Fruit fly (Drosophila melanogaster): ENCODE data around the gene CG6073.
A peak's percentile ranks its signal among the peaks of the same experiment; 100 is the strongest.

The CG6073 gene

DNA sequence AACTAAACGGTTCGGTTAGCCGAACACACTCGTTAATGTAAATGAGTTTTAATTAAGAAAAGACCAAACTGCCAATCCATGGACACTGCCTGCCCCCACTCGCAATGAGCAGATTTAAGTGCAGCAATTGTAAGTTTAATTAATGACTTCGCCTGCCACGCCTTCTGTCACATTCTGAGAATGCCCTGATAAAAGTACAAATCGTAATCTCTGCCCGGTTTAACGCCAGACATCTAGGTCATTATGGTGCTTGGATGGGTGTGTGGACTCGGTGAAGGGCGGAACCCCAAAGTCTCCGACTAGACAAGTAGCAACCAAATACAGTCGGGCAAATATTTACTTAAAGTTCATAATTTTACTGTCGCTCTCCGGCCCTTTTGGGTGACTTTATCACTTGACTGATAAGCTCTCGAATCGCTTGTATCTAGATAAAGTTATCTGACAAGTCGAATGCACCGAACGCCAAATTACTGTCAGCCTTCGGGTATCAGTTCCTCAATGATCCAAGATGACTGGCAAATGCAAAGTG lies 33.6 kb upstream of the CG6073 start (continued):
- TF ChIP-seq hkb (optimal IDR thresholded peaks at IDR 0.05) = no peak
- no peak for TF ChIP-seq hkb (GFP tag; IDR thresholded peaks at IDR 0.05)
- no peak for TF ChIP-seq CG11456 (GFP tag; IDR thresholded peaks at IDR 0.05)
- TF ChIP-seq Bgb (GFP tag; IDR thresholded peaks at IDR 0.05; ENCODE audit: partially characterized antibody) = no peak
- TF ChIP-seq Oli (tag; optimal IDR thresholded peaks at IDR 0.05) = no peak

DNA sequence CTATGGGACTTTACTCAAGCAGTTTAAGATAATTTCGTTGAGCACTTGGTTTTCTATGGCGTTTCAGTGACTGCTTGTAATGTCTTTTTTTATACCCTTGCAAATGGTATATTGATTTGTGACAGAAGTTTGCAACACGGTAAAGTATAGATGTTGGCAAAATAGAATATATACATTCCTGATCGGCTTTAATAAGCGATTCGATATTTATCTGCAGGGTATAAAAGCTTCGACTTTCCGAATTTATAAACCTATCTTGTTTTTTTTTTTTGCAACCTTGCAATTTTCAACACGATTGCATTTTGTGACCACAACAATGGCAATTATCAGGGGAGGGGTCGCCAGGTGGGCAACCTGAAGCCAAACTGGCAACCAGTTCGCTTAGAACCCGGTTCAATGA lies 25.7 kb upstream of the CG6073 start:
- TF ChIP-seq Med (GFP tag) (peak; percentile 27), gsb (GFP tag; IDR thresholded peaks at IDR 0.05) (no peak)

dm6 chr3R:26212935-26213334 lies 24.3 kb upstream of the CG6073 start:
- TF ChIP-seq salm (tag; optimal IDR thresholded peaks at IDR 0.05) (no peak), Ravus (GFP tag; IDR thresholded peaks at IDR 0.05) (no peak), slou (GFP tag; optimal IDR thresholded peaks at IDR 0.05) (no peak), sd (tag; optimal IDR thresholded peaks at IDR 0.05) (peak; percentile 36), D19B (GFP tag; optimal IDR thresholded peaks at IDR 0.05) (no peak), PHDP (tag; optimal IDR thresholded peaks at IDR 0.05) (no peak), chinmo (GFP tag; IDR thresholded peaks at IDR 0.05; ENCODE audit: partially characterized antibody) (peak; percentile 54; the same call in 1 of the 4 replicates), Xbp1 (GFP tag; optimal IDR thresholded peaks at IDR 0.05) (no peak), cwo (GFP tag; optimal IDR thresholded peaks at IDR 0.05) (peak; percentile 66), ap (GFP tag; IDR thresholded peaks at IDR 0.05) (no peak), bab2 (GFP tag; optimal IDR thresholded peaks at IDR 0.05) (no peak), Meics (GFP tag; optimal IDR thresholded peaks at IDR 0.05) (no peak), CG12769 (tag; optimal IDR thresholded peaks at IDR 0.05) (peak; percentile 41), Bteb2 (GFP tag; optimal IDR thresholded peaks at IDR 0.05) (no peak), CG15696 (tag; optimal IDR thresholded peaks at IDR 0.05) (no peak), Ets65A (GFP tag) (no peak), CG3407 (GFP tag; optimal IDR thresholded peaks at IDR 0.05) (no peak), CG7271 (tag; optimal IDR thresholded peaks at IDR 0.05) (no peak), Dad (GFP tag; optimal IDR thresholded peaks at IDR 0.05) (no peak), CoRest (tag; optimal IDR thresholded peaks at IDR 0.05) (no peak), Pdp1 (GFP tag; optimal IDR thresholded peaks at IDR 0.05) (peak in 1 of 2 experiments; percentile 75), CG3995 (GFP tag; optimal IDR thresholded peaks at IDR 0.05) (peak; percentile 54), jumu (GFP tag; optimal IDR thresholded peaks at IDR 0.05) (no peak), HLH3B (GFP tag; IDR thresholded peaks at IDR 0.05) (no peak), sisA (GFP tag; IDR thresholded peaks at IDR 0.05) (no peak), CG3838 (GFP tag; optimal IDR thresholded peaks at IDR 0.05) (no peak), eve (GFP tag; optimal IDR thresholded peaks at IDR 0.05) (no peak), CG9817 (tag; optimal IDR thresholded peaks at IDR 0.05) (no peak)

dm6 chr3R:26194933-26195452 lies 6.4 kb upstream of the CG6073 start:
- peak; percentile 95 for TF ChIP-seq CG5180 (GFP tag; optimal IDR thresholded peaks at IDR 0.05)
- TF ChIP-seq CG8290 (GFP tag; optimal IDR thresholded peaks at IDR 0.05) = no peak
- peak in 1 of 2 experiments; percentile 39 for TF ChIP-seq CG8290 (tag; optimal IDR thresholded peaks at IDR 0.05)
- TF ChIP-seq Atf-2 (GFP tag; optimal IDR thresholded peaks at IDR 0.05) = no peak
- no peak for TF ChIP-seq dmrt11E (tag; optimal IDR thresholded peaks at IDR 0.05)
- TF ChIP-seq CG31388 (GFP tag; optimal IDR thresholded peaks at IDR 0.05) = no peak
- TF ChIP-seq Med (GFP tag) = peak; percentile 76
- TF ChIP-seq CG34376 (GFP tag; optimal IDR thresholded peaks at IDR 0.05) = no peak
- no peak for TF ChIP-seq CG6654 (GFP tag; optimal IDR thresholded peaks at IDR 0.05)
- TF ChIP-seq Sox102F (GFP tag; optimal IDR thresholded peaks at IDR 0.05) = no peak
- TF ChIP-seq crol (GFP tag; IDR thresholded peaks at IDR 0.05) = peak; percentile 42
- TF ChIP-seq Mad (GFP tag; optimal IDR thresholded peaks at IDR 0.05) = no peak
- no peak for TF ChIP-seq gem (tag; optimal IDR thresholded peaks at IDR 0.05)
- no peak for TF ChIP-seq Dfd (GFP tag; optimal IDR thresholded peaks at IDR 0.05)
- TF ChIP-seq CG4282 (GFP tag; optimal IDR thresholded peaks at IDR 0.05) = no peak
